Worm (Caenorhabditis elegans) whole organism, early embryonic: ENCODE results near the gene lys-10.

Experiments
- B0310.2 ChIP-seq: sonication (generic microtip); optimal IDR thresholded peaks from 2 replicates; lab custom pipeline; 2016; ENCODE audit warnings: mild to moderate bottlenecking, missing genetic modification characterization, missing compliant biosample characterization
- F13C5.2 ChIP-seq: sonication (generic microtip); optimal IDR thresholded peaks from 2 replicates; lab custom pipeline; 2017; ENCODE audit warnings: mild to moderate bottlenecking, missing genetic modification characterization, inconsistent platforms, missing compliant biosample characterization
- aly-1 ChIP-seq: sonication (generic microtip); optimal IDR thresholded peaks from 2 replicates; lab custom pipeline; 2016; ENCODE audit warnings: missing genetic modification characterization, missing compliant biosample characterization
- ama-1 ChIP-seq: fragments of 150-350 bp; optimal IDR thresholded peaks from 2 replicates; lab custom pipeline; 2014
- ceh-13 ChIP-seq: fragments of 200-800 bp; sonication (Bioruptor generic); optimal IDR thresholded peaks from 2 replicates; lab custom pipeline; 2018; ENCODE audit warnings: mild to moderate bottlenecking, missing genetic modification characterization, missing compliant biosample characterization
- ceh-36 ChIP-seq: sonication (generic microtip); optimal IDR thresholded peaks from 2 replicates; lab custom pipeline; 2016; ENCODE audit warnings: missing genetic modification characterization, inconsistent platforms, missing compliant biosample characterization
- ets-7 ChIP-seq: sonication (generic microtip); optimal IDR thresholded peaks from 2 replicates; lab custom pipeline; 2016; ENCODE audit warnings: missing genotype, missing genetic modification characterization, missing compliant biosample characterization
- flt-1 ChIP-seq: fragments of 200-800 bp; sonication (Bioruptor generic); IDR thresholded peaks from 2 replicates; pipeline ENCODE4 v1.3.6; 2022; ENCODE audit warnings: missing genetic modification characterization, missing compliant biosample characterization
- hmbx-1 ChIP-seq: sonication (generic microtip); optimal IDR thresholded peaks from 2 replicates; lab custom pipeline; 2016; ENCODE audit warnings: mild to moderate bottlenecking, missing genetic modification characterization, missing compliant biosample characterization
- hmg-4 ChIP-seq: fragments of 200-800 bp; sonication (Bioruptor generic); optimal IDR thresholded peaks from 2 replicates; lab custom pipeline; 2018; ENCODE audit warnings: mild to moderate bottlenecking, missing genetic modification characterization, missing compliant biosample characterization
- hnd-1 ChIP-seq: sonication (generic microtip); optimal IDR thresholded peaks from 2 replicates; lab custom pipeline; 2016; ENCODE audit warnings: missing genetic modification characterization, missing compliant biosample characterization
- pes-1 ChIP-seq: fragments of 200-800 bp; sonication (Bioruptor generic); IDR thresholded peaks from 2 replicates; pipeline ENCODE4 v1.3.6; 2022; ENCODE audit warnings: missing genetic modification reagents, missing genetic modification characterization, missing compliant biosample characterization
- scrt-1 ChIP-seq: fragments of 200-800 bp; sonication (Bioruptor generic); IDR thresholded peaks from 2 replicates; pipeline ENCODE4 v1.3.6; 2022; ENCODE audit warnings: missing genetic modification characterization, missing compliant biosample characterization
- sea-1 ChIP-seq: fragments of 200-800 bp; sonication (Bioruptor generic); conservative IDR thresholded peaks from 2 replicates; pipeline ENCODE4 v1.3.6; 2022; ENCODE audit warnings: missing genetic modification characterization, missing compliant biosample characterization
- tbx-11 ChIP-seq: fragments of 200-800 bp; sonication (Bioruptor generic); IDR thresholded peaks from 2 replicates; pipeline ENCODE4 v1.3.6; 2022; ENCODE audit warnings: missing genetic modification characterization, missing compliant biosample characterization
- tbx-37 ChIP-seq: fragments of 200-800 bp; sonication (Bioruptor generic); conservative IDR thresholded peaks from 2 replicates; pipeline ENCODE4 v1.3.6; 2022; ENCODE audit warnings: missing genetic modification reagents, missing genetic modification characterization, missing compliant biosample characterization
- tra-4 ChIP-seq: sonication (generic microtip); optimal IDR thresholded peaks from 2 replicates; lab custom pipeline; 2017; ENCODE audit warnings: missing genetic modification characterization, missing compliant biosample characterization

lys-10 gene

ce11 chrIV:8378280-8378679 is 45.7 kb downstream of the lys-10 start:
- TF ChIP-seq ama-1 = no peak
- TF ChIP-seq flt-1 = no peak
- TF ChIP-seq tbx-11 (GFP tag; lab: Robert Waterston, UW) = no peak

- TF ChIP-seq tra-4 (tag; lab: Kevin White, UChicago) (no peak), aly-1 (tag; lab: Kevin White, UChicago) (no peak), ama-1 (no peak), hmbx-1 (no peak)
Measured at ce11 chrIV:8379278-8379677, 46.7 kb downstream of the lys-10 start, which contains the start of gene nap-1. Gene nap-1 (minus strand): TSS chrIV:8379319.

- TF ChIP-seq hnd-1 (tag; lab: Kevin White, UChicago) (no peak), sea-1 (GFP tag; lab: Robert Waterston, UW) (no peak), tbx-11 (GFP tag; lab: Robert Waterston, UW) (no peak), ceh-13 (GFP tag; lab: Kevin White, UChicago) (no peak), ama-1 (no peak), B0310.2 (no peak), ets-7 (tag; lab: Kevin White, UChicago) (no peak), hmbx-1 (no peak), aly-1 (tag; lab: Kevin White, UChicago) (no peak), hmg-4 (no peak), pes-1 (GFP tag; lab: Robert Waterston, UW) (no peak), F13C5.2 (tag; lab: Kevin White, UChicago) (no peak), scrt-1 (GFP tag; lab: Robert Waterston, UW) (no peak)
Measured at ce11 chrIV:8379683-8380082, 47.1 kb downstream of the lys-10 start, which contains the start of gene praf-3. Gene praf-3 (plus strand): TSS chrIV:8379983.

- TF ChIP-seq B0310.2 (no peak), tra-4 (tag; lab: Kevin White, UChicago) (no peak), hmg-4 (no peak), ets-7 (tag; lab: Kevin White, UChicago) (no peak), tbx-37 (GFP tag; lab: Robert Waterston, UW) (no peak), aly-1 (tag; lab: Kevin White, UChicago) (no peak), flt-1 (no peak), pes-1 (GFP tag; lab: Robert Waterston, UW) (no peak), sea-1 (GFP tag; lab: Robert Waterston, UW) (no peak)
Measured at ce11 chrIV:8380266-8380850, 47.7 kb downstream of the lys-10 start.

DNA sequence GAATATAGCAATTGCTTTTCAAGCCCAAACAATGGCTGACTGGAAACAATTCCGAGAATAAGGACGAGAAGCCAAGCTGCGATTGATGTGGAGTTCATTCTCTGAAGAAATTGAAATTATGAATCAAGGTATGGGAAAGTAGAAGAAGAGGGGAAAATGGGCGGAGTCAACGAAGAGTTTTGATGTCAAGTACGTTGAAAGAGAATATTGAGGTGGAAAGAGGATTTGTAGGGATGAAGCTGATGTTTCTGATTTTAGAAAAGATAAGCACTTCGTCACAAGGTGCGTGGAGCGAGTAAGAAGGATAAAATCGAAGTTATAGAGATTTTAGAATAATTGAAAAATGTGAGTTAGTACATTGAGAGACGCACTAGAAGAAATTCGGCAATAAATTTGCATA is 50.1 kb downstream of the lys-10 start, which contains the start of gene D2096.9:
D2096.9 (minus strand) TSS at position 101 of the 400 bp plus-strand sequence.
- TF ChIP-seq aly-1 (tag; lab: Kevin White, UChicago) = no peak
- no peak for TF ChIP-seq hmbx-1
- TF ChIP-seq flt-1 = no peak
- TF ChIP-seq tbx-37 (GFP tag; lab: Robert Waterston, UW) = no peak
- TF ChIP-seq B0310.2 = no peak
- no peak for TF ChIP-seq hmg-4
- TF ChIP-seq tra-4 (tag; lab: Kevin White, UChicago) = no peak
- TF ChIP-seq ceh-36 (tag; lab: Kevin White, UChicago) = no peak
- no peak for TF ChIP-seq ets-7 (tag; lab: Kevin White, UChicago)
- no peak for TF ChIP-seq ama-1
- TF ChIP-seq tbx-11 (GFP tag; lab: Robert Waterston, UW) = no peak
